Worm (Caenorhabditis elegans) whole organism, L3 larva: ENCODE results near the gene ugt-36.

Source experiments
- ama-1 ChIP-seq: fragments of 150-350 bp; optimal IDR thresholded peaks from 2 replicates; lab custom pipeline; 2018
- jun-1 ChIP-seq: fragments of 150-350 bp; optimal IDR thresholded peaks from 2 replicates; lab custom pipeline; 2014; ENCODE audit warnings: missing biosample characterization, missing genetic modification reagents, missing genetic modification characterization
- unc-62 ChIP-seq: fragments of 150-350 bp; sonication (generic microtip); optimal IDR thresholded peaks from 4 replicates; lab custom pipeline; 2014; ENCODE audit warnings: missing biosample characterization, missing genetic modification reagents, missing genetic modification characterization

DNA sequence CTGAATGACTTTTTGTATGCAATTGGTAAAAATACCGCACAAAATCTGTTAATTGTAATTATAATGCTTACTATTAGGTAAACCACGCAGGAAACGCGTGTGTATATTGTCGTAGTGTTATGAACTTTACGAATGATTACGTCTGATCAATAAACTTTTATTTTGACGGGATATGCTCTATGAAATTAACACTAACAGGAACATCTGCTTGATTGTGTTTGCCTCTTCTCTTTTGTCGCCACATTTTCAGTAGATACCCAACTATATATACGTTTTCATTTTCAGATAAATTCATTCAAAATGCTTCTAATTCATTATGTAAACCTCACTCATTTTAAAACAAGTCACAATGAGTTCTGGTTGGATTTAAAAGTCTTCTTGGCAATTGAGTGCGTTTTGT is 34.6 kb upstream of the ugt-36 start, which contains the start of gene sre-10:
- TF ChIP-seq unc-62 (GFP tag; lab: Kevin White, UChicago) (no peak), ama-1 (no peak), jun-1 (no peak)
